Fruit fly (Drosophila melanogaster): ENCODE data around the gene CG12691.

The CG12691 gene

DNA sequence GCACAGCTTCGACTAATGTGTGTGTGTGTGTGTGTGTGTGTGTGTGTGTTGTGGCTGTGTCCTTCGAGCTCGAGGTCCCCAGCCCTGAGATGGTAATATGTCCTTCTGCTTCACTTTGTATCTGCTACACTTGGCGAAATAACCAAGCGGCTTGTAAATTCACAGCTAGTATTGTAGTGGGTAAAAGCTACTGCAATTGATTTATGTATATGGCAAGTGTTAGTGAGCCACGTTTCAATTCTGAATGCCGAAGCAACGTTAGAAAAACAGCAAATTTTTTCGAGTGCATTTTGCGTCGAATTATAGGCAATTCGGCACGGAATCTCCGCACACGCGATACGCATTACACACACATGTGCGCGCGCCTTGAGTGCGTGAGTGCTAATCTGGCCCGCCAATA lies 3.2 kb upstream of the CG12691 start (continued):
- TF ChIP-seq spab (GFP tag; optimal IDR thresholded peaks at IDR 0.05) (peak; percentile 12), CG3032 (tag; optimal IDR thresholded peaks at IDR 0.05) (peak; percentile 39), Sox15 (GFP tag; optimal IDR thresholded peaks at IDR 0.05) (peak; percentile 14), CG7368 (GFP tag; optimal IDR thresholded peaks at IDR 0.05) (peak; percentile 39)

- TF ChIP-seq svp (GFP tag): no peak
- TF ChIP-seq Gug (GFP tag; IDR thresholded peaks at IDR 0.05): peak; percentile 58; the same call in 1 of the 2 replicates
- TF ChIP-seq spab (GFP tag; optimal IDR thresholded peaks at IDR 0.05): no peak
- peak; percentile 9 for TF ChIP-seq Eip75B (GFP tag; optimal IDR thresholded peaks at IDR 0.05)
- no peak for TF ChIP-seq dsx (GFP tag; optimal IDR thresholded peaks at IDR 0.05; ENCODE audit: poor library complexity, severe bottlenecking)
- TF ChIP-seq CG11762 (GFP tag; optimal IDR thresholded peaks at IDR 0.05; ENCODE audit: insufficient read depth): no peak
- TF ChIP-seq Hr4 (GFP tag; optimal IDR thresholded peaks at IDR 0.05): peak; percentile 73
- TF ChIP-seq CG16779 (tag; optimal IDR thresholded peaks at IDR 0.05): no peak
- TF ChIP-seq CG6163 (GFP tag; IDR thresholded peaks at IDR 0.05): peak; percentile 71; the same call in 2 of the 3 replicates
- TF ChIP-seq CG32006 (GFP tag; optimal IDR thresholded peaks at IDR 0.05): peak; percentile 71
- TF ChIP-seq CG3032 (tag; optimal IDR thresholded peaks at IDR 0.05): no peak
- no peak for TF ChIP-seq CG6792 (GFP tag; optimal IDR thresholded peaks at IDR 0.05)
- peak; percentile 15 for TF ChIP-seq net (GFP tag; optimal IDR thresholded peaks at IDR 0.05)
- TF ChIP-seq eg (GFP tag; IDR thresholded peaks at IDR 0.05): peak; percentile 81
- TF ChIP-seq Lpt (GFP tag; optimal IDR thresholded peaks at IDR 0.05): peak; percentile 23
- TF ChIP-seq salr (GFP tag; optimal IDR thresholded peaks at IDR 0.05): peak in 1 of 2 experiments; percentile 10
- TF ChIP-seq acj6 (GFP tag; optimal IDR thresholded peaks at IDR 0.05): peak; percentile 29
- no peak for TF ChIP-seq Blimp-1 (GFP tag; optimal IDR thresholded peaks at IDR 0.05)
- no peak for TF ChIP-seq Sox102F (GFP tag; optimal IDR thresholded peaks at IDR 0.05)
- TF ChIP-seq CG8632 (GFP tag; optimal IDR thresholded peaks at IDR 0.05): no peak
- TF ChIP-seq Ets96B (tag; optimal IDR thresholded peaks at IDR 0.05): no peak
- TF ChIP-seq CG6808 (GFP tag; optimal IDR thresholded peaks at IDR 0.05): no peak
- no peak for TF ChIP-seq Hr39 (GFP tag; optimal IDR thresholded peaks at IDR 0.05)
- no peak for TF ChIP-seq fd59A (GFP tag; optimal IDR thresholded peaks at IDR 0.05)
- peak; percentile 49 for TF ChIP-seq OdsH (GFP tag; optimal IDR thresholded peaks at IDR 0.05)
- TF ChIP-seq CG6854 (GFP tag; optimal IDR thresholded peaks at IDR 0.05): no peak
- no peak for TF ChIP-seq CG34406 (GFP tag; optimal IDR thresholded peaks at IDR 0.05)
- TF ChIP-seq Sox15 (GFP tag; optimal IDR thresholded peaks at IDR 0.05): no peak
- no peak for TF ChIP-seq Ets21C (GFP tag; optimal IDR thresholded peaks at IDR 0.05)
- peak; percentile 60 for TF ChIP-seq pdm3 (GFP tag; optimal IDR thresholded peaks at IDR 0.05)
- TF ChIP-seq esn (GFP tag; optimal IDR thresholded peaks at IDR 0.05): no peak
- TF ChIP-seq cyc (GFP tag; optimal IDR thresholded peaks at IDR 0.05): no peak
- TF ChIP-seq CG31627 (GFP tag; optimal IDR thresholded peaks at IDR 0.05): no peak
- TF ChIP-seq CG3919 (GFP tag; optimal IDR thresholded peaks at IDR 0.05): peak; percentile 30
- TF ChIP-seq achi (GFP tag; optimal IDR thresholded peaks at IDR 0.05): peak; percentile 43
- TF ChIP-seq CG6276 (GFP tag; optimal IDR thresholded peaks at IDR 0.05): peak; percentile 43
- TF ChIP-seq CG11294 (GFP tag; IDR thresholded peaks at IDR 0.05): peak; percentile 59; the same call in 1 of the 2 replicates
- peak; percentile 11 for TF ChIP-seq CG4318 (GFP tag; optimal IDR thresholded peaks at IDR 0.05)
- TF ChIP-seq vri (GFP tag; optimal IDR thresholded peaks at IDR 0.05): no peak
- no peak for TF ChIP-seq fd85E (GFP tag; optimal IDR thresholded peaks at IDR 0.05)
- TF ChIP-seq fkh (GFP tag; optimal IDR thresholded peaks at IDR 0.05): no peak
- no peak for TF ChIP-seq Eip93F (GFP tag; optimal IDR thresholded peaks at IDR 0.05)
- peak; percentile 16 for TF ChIP-seq CG10631 (GFP tag; optimal IDR thresholded peaks at IDR 0.05)
- TF ChIP-seq CG8119 (GFP tag; IDR thresholded peaks at IDR 0.05): peak; percentile 60; the same call in 1 of the 3 replicates
- TF ChIP-seq Eip78C (GFP tag): peak; percentile 80
- TF ChIP-seq ss (GFP tag; optimal IDR thresholded peaks at IDR 0.05): peak; percentile 15 to 50
- TF ChIP-seq CG9139 (GFP tag; optimal IDR thresholded peaks at IDR 0.05): no peak
- TF ChIP-seq CG15336 (GFP tag; IDR thresholded peaks at IDR 0.05): peak; percentile 69
- no peak for TF ChIP-seq Hr38 (GFP tag; optimal IDR thresholded peaks at IDR 0.05)
Observed at dm6 chrX:4264319-4264718, 1.6 kb upstream of the CG12691 start.
